Fruit fly (Drosophila melanogaster) whole organism, wandering third instar larva: ENCODE measurements around the gene Oatp74D.

Experiments
- Abd-B ChIP-seq: fragments of >200 bp; optimal IDR thresholded peaks from 2 replicates; lab custom pipeline; 2017; ENCODE audit warnings: missing biosample characterization, missing genetic modification characterization
- CG9705 ChIP-seq: fragments of 200-800 bp; sonication (Bioruptor generic); optimal IDR thresholded peaks from 2 replicates; lab custom pipeline; 2018; ENCODE audit warnings: missing biosample characterization, mild to moderate bottlenecking, missing genetic modification characterization
- CrebA ChIP-seq: fragments of 200-800 bp; sonication (Bioruptor generic); optimal IDR thresholded peaks from 2 replicates; lab custom pipeline; 2016; ENCODE audit warnings: missing biosample characterization, mild to moderate bottlenecking, missing genetic modification characterization, borderline replicate concordance
- Dfd ChIP-seq: fragments of >200 bp; optimal IDR thresholded peaks from 2 replicates; lab custom pipeline; 2017; ENCODE audit warnings: missing biosample characterization, missing genetic modification characterization
- Dif ChIP-seq: fragments of 200-275, 200-300 bp; sonication (Bioruptor generic); optimal IDR thresholded peaks from 2 replicates; lab custom pipeline; 2018; ENCODE audit warnings: missing biosample characterization, missing genetic modification characterization; ENCODE audit not compliant: partially characterized antibody
- GATAd ChIP-seq: sonication (Bioruptor generic); optimal IDR thresholded peaks from 2 replicates; lab custom pipeline; 2016; ENCODE audit warnings: missing biosample characterization, missing genetic modification characterization
- Hnf4 ChIP-seq: fragments of 200-800 bp; sonication (Bioruptor generic); optimal IDR thresholded peaks from 2 replicates; lab custom pipeline; 2016; ENCODE audit warnings: missing biosample characterization, mild to moderate bottlenecking, missing genetic modification characterization
- Hr78 ChIP-seq: fragments of >200 bp; optimal IDR thresholded peaks from 2 replicates; lab custom pipeline; 2017; ENCODE audit warnings: missing biosample characterization, missing genetic modification characterization
- Hr83 ChIP-seq: fragments of 200-300 bp; sonication (Bioruptor generic); optimal IDR thresholded peaks from 2 replicates; lab custom pipeline; 2016; ENCODE audit warnings: missing biosample characterization, mild to moderate bottlenecking, missing genetic modification characterization, moderate library complexity; ENCODE audit not compliant: poor library complexity, severe bottlenecking
- Jra ChIP-seq: sonication (Bioruptor generic); optimal IDR thresholded peaks from 2 replicates; lab custom pipeline; 2016; ENCODE audit warnings: missing biosample characterization, missing genetic modification characterization
- Myc ChIP-seq: fragments of >200 bp; optimal IDR thresholded peaks from 2 replicates; lab custom pipeline; 2017
- N ChIP-seq: fragments of >200 bp; optimal IDR thresholded peaks from 2 replicates; lab custom pipeline; 2018; ENCODE audit warnings: missing biosample characterization, missing external identifiers, missing genetic modification characterization
- OdsH ChIP-seq: fragments of 200-800 bp; sonication (Bioruptor generic); optimal IDR thresholded peaks from 2 replicates; lab custom pipeline; 2016; ENCODE audit warnings: missing biosample characterization, mild to moderate bottlenecking, missing genetic modification characterization
- Sp1 ChIP-seq: fragments of 200-800 bp; sonication (Bioruptor generic); optimal IDR thresholded peaks from 3 replicates; lab custom pipeline; 2019; ENCODE audit warnings: missing biosample characterization, mild to moderate bottlenecking, missing genetic modification characterization, moderate library complexity
- brk ChIP-seq: fragments of 200-800 bp; sonication (Bioruptor generic); optimal IDR thresholded peaks from 2 replicates; lab custom pipeline; 2016; ENCODE audit warnings: missing biosample characterization, mild to moderate bottlenecking, missing genetic modification characterization
- dl ChIP-seq, 2 experiments: fragments of 175-275, 200-275 bp in 1 of 2; fragments of 200-275 bp in 1 of 2; sonication (Bioruptor generic); optimal IDR thresholded peaks; lab custom pipeline; 2018; ENCODE audit warnings: mild to moderate bottlenecking in 2 of 2, missing biosample characterization in 2 of 2, missing genetic modification characterization in 2 of 2, moderate library complexity in 2 of 2; ENCODE audit not compliant: partially characterized antibody in 2 of 2, insufficient read depth in 1 of 2
- dmrt93B ChIP-seq: fragments of 200-800 bp; sonication (Bioruptor generic); optimal IDR thresholded peaks from 2 replicates; lab custom pipeline; 2018; ENCODE audit warnings: missing biosample characterization, mild to moderate bottlenecking, missing genetic modification characterization
- ey ChIP-seq: fragments of 200-800 bp; sonication (Bioruptor generic); optimal IDR thresholded peaks from 2 replicates; lab custom pipeline; 2016; ENCODE audit warnings: missing biosample characterization, missing genetic modification characterization
- foxo ChIP-seq, 2 experiments: fragments of 200-800 bp; sonication (Bioruptor generic); optimal IDR thresholded peaks; 2 replicates in 1 of 2; 3 replicates in 1 of 2; lab custom pipeline; 2016 to 2017; ENCODE audit warnings: missing biosample characterization in 2 of 2, missing genetic modification characterization in 2 of 2
- fru ChIP-seq: fragments of 200-800 bp; sonication (Bioruptor generic); optimal IDR thresholded peaks from 3 replicates; lab custom pipeline; 2016; ENCODE audit warnings: missing biosample characterization, mild to moderate bottlenecking, missing genetic modification characterization
- h ChIP-seq: fragments of 200-800 bp; sonication (Bioruptor generic); optimal IDR thresholded peaks from 3 replicates; lab custom pipeline; 2016; ENCODE audit warnings: missing biosample characterization, mild to moderate bottlenecking, missing genetic modification characterization
- jim ChIP-seq: fragments of 175-275, 200-325 bp; sonication (Bioruptor generic); optimal IDR thresholded peaks from 2 replicates; lab custom pipeline; 2016; ENCODE audit warnings: missing biosample characterization, mild to moderate bottlenecking, missing genetic modification characterization
- lola ChIP-seq: fragments of >200 bp; optimal IDR thresholded peaks from 2 replicates; lab custom pipeline; 2017; ENCODE audit warnings: missing biosample characterization, missing genetic modification characterization
- pan ChIP-seq: fragments of >200 bp; optimal IDR thresholded peaks from 2 replicates; lab custom pipeline; 2017
- psq ChIP-seq: fragments of 200-800 bp; sonication (Bioruptor generic); optimal IDR thresholded peaks from 3 replicates; lab custom pipeline; 2017; ENCODE audit warnings: missing biosample characterization, mild to moderate bottlenecking, missing genetic modification characterization, moderate library complexity
- sage ChIP-seq: fragments of 200-800 bp; sonication (Bioruptor generic); optimal IDR thresholded peaks from 2 replicates; lab custom pipeline; 2016; ENCODE audit warnings: missing biosample characterization, mild to moderate bottlenecking, missing genetic modification characterization
- sv ChIP-seq: fragments of 200-800 bp; sonication (Bioruptor generic); optimal IDR thresholded peaks from 3 replicates; lab custom pipeline; 2016; ENCODE audit warnings: missing biosample characterization, missing genetic modification characterization
- woc ChIP-seq: sonication (Bioruptor generic); optimal IDR thresholded peaks from 2 replicates; lab custom pipeline; 2016; ENCODE audit warnings: missing biosample characterization, mild to moderate bottlenecking, missing genetic modification characterization

The Oatp74D gene

dm6 chr3L:17438872-17439495 lies 47.9 kb upstream of the Oatp74D start, which contains the start of gene CG18265:
Gene CG18265, plus strand, starts transcription at chr3L:17439401.
- TF ChIP-seq GATAd (no peak), h (GFP tag; lab: Kevin White, UChicago) (no peak), jim (GFP tag; lab: Kevin White, UChicago) (no peak), dl (GFP tag; optimal IDR thresholded peaks at IDR 0.05; lab: Kevin White, UChicago; ENCODE audit: insufficient read depth in 1 of 2, partially characterized antibody in 2 of 2) (no peak), psq (GFP tag; lab: Kevin White, UChicago) (no peak), sv (GFP tag; lab: Kevin White, UChicago) (no peak), dmrt93B (no peak)
- TF ChIP-seq, all 38 proteins: peak for 0

dm6 chr3L:17441602-17442001 lies 45.3 kb upstream of the Oatp74D start:
- TF ChIP-seq Hr83 (GFP tag; lab: Kevin White, UChicago) (no peak), OdsH (GFP tag; lab: Kevin White, UChicago) (no peak), sage (GFP tag; lab: Kevin White, UChicago) (no peak), Dfd (GFP tag; lab: Kevin White, UChicago) (peak; percentile 72), Abd-B (GFP tag; lab: Kevin White, UChicago) (no peak), foxo (GFP tag; optimal IDR thresholded peaks at IDR 0.05; lab: Kevin White, UChicago) (no peak), Hr78 (GFP tag; lab: Kevin White, UChicago) (no peak), Dif (no peak)
- TF ChIP-seq, all 38 proteins: peak for 1

- TF ChIP-seq Dif, result no peak
- no peak for TF ChIP-seq fru (GFP tag; lab: Kevin White, UChicago)
- no peak for TF ChIP-seq Jra (GFP tag; lab: Kevin White, UChicago)
- no peak for TF ChIP-seq Myc
- no peak for TF ChIP-seq N (GFP tag; lab: Kevin White, UChicago)
- TF ChIP-seq Sp1, result no peak
- TF ChIP-seq Dfd (GFP tag; lab: Kevin White, UChicago), result no peak
- TF ChIP-seq sv (GFP tag; lab: Kevin White, UChicago), result no peak
- TF ChIP-seq lola (GFP tag; lab: Kevin White, UChicago), result no peak
- no peak for TF ChIP-seq woc
- TF ChIP-seq GATAd, result no peak
- TF ChIP-seq ey (GFP tag; lab: Kevin White, UChicago), result no peak
- TF ChIP-seq brk (GFP tag; lab: Kevin White, UChicago), result no peak
- TF ChIP-seq Hnf4 (GFP tag; lab: Kevin White, UChicago), result no peak
Observed at dm6 chr3L:17444569-17444968, 42.3 kb upstream of the Oatp74D start.

dm6 chr3L:17445629-17446431 lies 41.1 kb upstream of the Oatp74D start:
- no peak for TF ChIP-seq CG9705 (GFP tag; lab: Kevin White, UChicago)
- TF ChIP-seq dmrt93B, result no peak
- TF ChIP-seq pan (lab: Kevin White, UChicago), result no peak
- peak; percentile 82 for TF ChIP-seq Dfd (GFP tag; lab: Kevin White, UChicago)
- TF ChIP-seq Dif, result no peak
- TF ChIP-seq, all 38 proteins: peak for 1

- TF ChIP-seq Sp1 (no peak), ey (GFP tag; lab: Kevin White, UChicago) (no peak), Hr78 (GFP tag; lab: Kevin White, UChicago) (no peak), Hnf4 (GFP tag; lab: Kevin White, UChicago) (no peak), h (GFP tag; lab: Kevin White, UChicago) (no peak), CrebA (no peak), dl (GFP tag; optimal IDR thresholded peaks at IDR 0.05; lab: Kevin White, UChicago; ENCODE audit: insufficient read depth in 1 of 2, partially characterized antibody in 2 of 2) (no peak), Dif (no peak), OdsH (GFP tag; lab: Kevin White, UChicago) (no peak)
Observed at dm6 chr3L:17447881-17448280, 39.0 kb upstream of the Oatp74D start.
